Fruit fly (Drosophila melanogaster) whole organism, embryonic: ENCODE measurements around the gene Gdi.

ENCODE experiments used
- Abd-B ChIP-seq: fragments of 200-800 bp; sonication (Bioruptor generic); optimal IDR thresholded peaks from 2 replicates; lab custom pipeline; 2018; ENCODE audit warnings: missing biosample characterization, mild to moderate bottlenecking, missing genetic modification characterization, moderate library complexity
- CG10274 ChIP-seq: fragments of 200-800 bp; sonication (Bioruptor generic); optimal IDR thresholded peaks from 3 replicates; lab custom pipeline; 2017; ENCODE audit warnings: missing biosample characterization, mild to moderate bottlenecking, missing genetic modification characterization
- CG10321 ChIP-seq: fragments of 200-800 bp; sonication (Bioruptor generic); IDR thresholded peaks from 2 replicates; pipeline ENCODE4 v1.3.6; 2022; ENCODE audit warnings: missing biosample characterization, missing genetic modification characterization
- CG11456 ChIP-seq: fragments of 200-800 bp; sonication (Bioruptor generic); IDR thresholded peaks from 3 replicates; pipeline ENCODE4 v1.3.6; 2022; ENCODE audit warnings: missing biosample characterization, missing genetic modification characterization
- CG12219 ChIP-seq: fragments of 200-800 bp; sonication (Bioruptor generic); optimal IDR thresholded peaks from 3 replicates; lab custom pipeline; 2018; ENCODE audit warnings: missing biosample characterization, mild to moderate bottlenecking, missing genetic modification characterization
- CG12299 ChIP-seq: fragments of 200-800 bp; sonication (Bioruptor generic); optimal IDR thresholded peaks from 2 replicates; lab custom pipeline; 2018; ENCODE audit warnings: missing biosample characterization, mild to moderate bottlenecking, missing genetic modification characterization
- CG12659 ChIP-seq: fragments of 200-800 bp; sonication (Bioruptor generic); optimal IDR thresholded peaks from 3 replicates; lab custom pipeline; 2017; ENCODE audit warnings: mild to moderate bottlenecking, missing biosample characterization, missing genetic modification reagents, missing genetic modification characterization
- CG12942 ChIP-seq: fragments of 200-800 bp; sonication (Bioruptor generic); optimal IDR thresholded peaks from 3 replicates; lab custom pipeline; 2016; ENCODE audit warnings: missing biosample characterization, missing genetic modification characterization
- CG16815 ChIP-seq: fragments of 200-800 bp; sonication (Bioruptor generic); optimal IDR thresholded peaks from 3 replicates; lab custom pipeline; 2017; ENCODE audit warnings: missing biosample characterization, mild to moderate bottlenecking, missing genetic modification characterization
- CG17186 ChIP-seq: fragments of 200-800 bp; sonication (Bioruptor generic); optimal IDR thresholded peaks from 3 replicates; lab custom pipeline; 2017; ENCODE audit warnings: missing biosample characterization, missing genetic modification reagents, missing genetic modification characterization
- CG18764 ChIP-seq: fragments of 200-800 bp; sonication (Bioruptor generic); optimal IDR thresholded peaks from 3 replicates; lab custom pipeline; 2016; ENCODE audit warnings: missing biosample characterization, missing genetic modification characterization
- CG2129 ChIP-seq: fragments of 200-800 bp; sonication (Bioruptor generic); IDR thresholded peaks from 2 replicates; pipeline ENCODE4 v1.3.6; 2022; ENCODE audit warnings: missing biosample characterization, missing genetic modification characterization; ENCODE audit not compliant: partially characterized antibody
- CG30020 ChIP-seq: fragments of 200-800 bp; optimal IDR thresholded peaks from 2 replicates; lab custom pipeline; 2019; ENCODE audit warnings: missing biosample characterization, mild to moderate bottlenecking, missing genetic modification characterization, moderate library complexity
- CG32772 ChIP-seq: fragments of 200-800 bp; sonication (Bioruptor generic); IDR thresholded peaks from 2 replicates; pipeline ENCODE4 v1.3.6; 2022; ENCODE audit warnings: missing biosample characterization, missing genetic modification characterization
- CG5180 ChIP-seq: fragments of 200-800 bp; sonication (Bioruptor generic); optimal IDR thresholded peaks from 3 replicates; lab custom pipeline; 2017; ENCODE audit warnings: missing biosample characterization, missing genetic modification characterization, mild to moderate bottlenecking, moderate library complexity, missing genetic modification reagents
- CG7786 ChIP-seq: fragments of 200-800 bp; sonication (Bioruptor generic); optimal IDR thresholded peaks from 2 replicates; lab custom pipeline; 2016; ENCODE audit warnings: missing biosample characterization, missing genetic modification characterization
- CG8290 ChIP-seq, 3 experiments: fragments of 200-800 bp; sonication (Bioruptor generic); optimal IDR thresholded peaks; 2 replicates each; lab custom pipeline; 2016 to 2019; ENCODE audit warnings: missing biosample characterization in 3 of 3, missing genetic modification characterization in 3 of 3, mild to moderate bottlenecking in 2 of 3, moderate library complexity in 1 of 3
- CG8359 ChIP-seq: fragments of 200-800 bp; sonication (Bioruptor generic); optimal IDR thresholded peaks from 2 replicates; lab custom pipeline; 2017; ENCODE audit warnings: missing biosample characterization, mild to moderate bottlenecking, missing genetic modification characterization, borderline replicate concordance
- Fer1 ChIP-seq: fragments of 200-800 bp; sonication (Bioruptor generic); optimal IDR thresholded peaks from 2 replicates; lab custom pipeline; 2017; ENCODE audit warnings: missing biosample characterization, mild to moderate bottlenecking, missing genetic modification characterization
- Fer2 ChIP-seq: fragments of 200-800 bp; sonication (Bioruptor generic); optimal IDR thresholded peaks from 2 replicates; lab custom pipeline; 2018; ENCODE audit warnings: missing biosample characterization, mild to moderate bottlenecking, missing genetic modification characterization, moderate library complexity
- H15 ChIP-seq: fragments of 200-800 bp; sonication (Bioruptor generic); IDR thresholded peaks from 3 replicates; pipeline ENCODE4 v1.3.6; 2022; ENCODE audit warnings: missing biosample characterization, missing genetic modification characterization
- Hr39 ChIP-seq: fragments of >200 bp; optimal IDR thresholded peaks from 2 replicates; lab custom pipeline; 2017
- Hr51 ChIP-seq, 2 experiments: fragments of 200-800 bp; sonication (Bioruptor generic); optimal IDR thresholded peaks; 2 replicates in 1 of 2; 3 replicates in 1 of 2; lab custom pipeline; 2016 to 2018; ENCODE audit warnings: missing biosample characterization in 2 of 2, missing genetic modification characterization in 2 of 2, mild to moderate bottlenecking in 1 of 2, moderate library complexity in 1 of 2
- Hr78 ChIP-seq, 2 experiments: fragments of 200-800 bp in 1 of 2; fragments of >200 bp in 1 of 2; sonication (Bioruptor generic) in 1 of 2; optimal IDR thresholded peaks; 2 replicates each; lab custom pipeline; 2017 to 2019; ENCODE audit warnings: missing biosample characterization in 2 of 2, missing genetic modification characterization in 2 of 2, mild to moderate bottlenecking in 1 of 2, moderate library complexity in 1 of 2
- NFAT ChIP-seq: fragments of 200-800 bp; sonication (Bioruptor generic); IDR thresholded peaks from 2 replicates; pipeline ENCODE4 v1.3.6; 2022; ENCODE audit warnings: missing biosample characterization, missing genetic modification characterization
- Sox100B ChIP-seq: fragments of 200-800 bp; sonication (Bioruptor generic); optimal IDR thresholded peaks from 3 replicates; lab custom pipeline; 2018; ENCODE audit warnings: missing biosample characterization, mild to moderate bottlenecking, missing genetic modification characterization
- Sry-β ChIP-seq: fragments of 200-800 bp; sonication (Bioruptor generic); optimal IDR thresholded peaks from 2 replicates; lab custom pipeline; 2018; ENCODE audit warnings: missing biosample characterization, mild to moderate bottlenecking, missing genetic modification characterization, moderate library complexity
- ac ChIP-seq: fragments of 200-800 bp; sonication (Bioruptor generic); optimal IDR thresholded peaks from 3 replicates; lab custom pipeline; 2017; ENCODE audit warnings: missing biosample characterization, mild to moderate bottlenecking, missing genetic modification characterization
- cg ChIP-seq: fragments of 200-800 bp; sonication (Bioruptor generic); optimal IDR thresholded peaks from 3 replicates; lab custom pipeline; 2019; ENCODE audit warnings: missing biosample characterization, mild to moderate bottlenecking, missing genetic modification characterization, moderate library complexity
- da ChIP-seq: fragments of 200-800 bp; sonication (Bioruptor generic); optimal IDR thresholded peaks from 2 replicates; lab custom pipeline; 2016; ENCODE audit warnings: missing biosample characterization, missing genetic modification characterization
- disco-r ChIP-seq: fragments of 200-800 bp; sonication (Bioruptor generic); optimal IDR thresholded peaks from 2 replicates; lab custom pipeline; 2016; ENCODE audit warnings: missing biosample characterization, missing genetic modification characterization
- ewg ChIP-seq: fragments of 200-800 bp; sonication (Bioruptor generic); optimal IDR thresholded peaks from 3 replicates; lab custom pipeline; 2017; ENCODE audit warnings: mild to moderate bottlenecking, missing biosample characterization, missing genetic modification reagents, missing genetic modification characterization
- gsb-n ChIP-seq: fragments of 200-800 bp; sonication (Bioruptor generic); optimal IDR thresholded peaks from 3 replicates; lab custom pipeline; 2018; ENCODE audit warnings: missing biosample characterization, mild to moderate bottlenecking, missing genetic modification characterization
- inv ChIP-seq: fragments of 200-800 bp; sonication (Bioruptor generic); IDR thresholded peaks from 2 replicates; pipeline ENCODE4 v1.3.6; 2022; ENCODE audit warnings: missing biosample characterization, missing genetic modification characterization; ENCODE audit not compliant: partially characterized antibody
- mld ChIP-seq: fragments of 200-800 bp; sonication (Bioruptor generic); IDR thresholded peaks from 3 replicates; pipeline ENCODE4 v1.3.6; 2022; ENCODE audit warnings: missing biosample characterization, missing genetic modification characterization; ENCODE audit not compliant: partially characterized antibody
- nau ChIP-seq: fragments of 200-800 bp; sonication (Bioruptor generic); optimal IDR thresholded peaks from 3 replicates; lab custom pipeline; 2017; ENCODE audit warnings: missing biosample characterization, mild to moderate bottlenecking, missing genetic modification characterization, missing genetic modification reagents
- otp ChIP-seq: fragments of 200-800 bp; sonication (Bioruptor generic); IDR thresholded peaks from 3 replicates; pipeline ENCODE4, ENCODE4 v1.3.6; 2022; ENCODE audit warnings: missing biosample characterization, missing genetic modification characterization
- peb ChIP-seq: fragments of 200-800 bp; sonication (Bioruptor generic); IDR thresholded peaks from 2 replicates; pipeline ENCODE4 v1.3.6; 2022; ENCODE audit warnings: missing biosample characterization, missing genetic modification characterization
- pros ChIP-seq: fragments of 200-800 bp; sonication (Bioruptor generic); optimal IDR thresholded peaks from 3 replicates; lab custom pipeline; 2019; ENCODE audit warnings: missing biosample characterization, mild to moderate bottlenecking, missing genetic modification characterization, moderate library complexity
- row ChIP-seq: fragments of 200-800 bp; sonication (Bioruptor generic); IDR thresholded peaks from 3 replicates; pipeline ENCODE4 v1.3.6; 2022; ENCODE audit warnings: missing biosample characterization, missing genetic modification characterization
- schlank ChIP-seq: fragments of 200-800 bp; sonication (Bioruptor generic); optimal IDR thresholded peaks from 2 replicates; lab custom pipeline; 2018; ENCODE audit warnings: missing biosample characterization, mild to moderate bottlenecking, missing genetic modification characterization
- sr ChIP-seq: fragments of 200-800 bp; sonication (Bioruptor generic); IDR thresholded peaks from 3 replicates; pipeline ENCODE4 v1.3.6; 2022; ENCODE audit warnings: missing biosample characterization, missing genetic modification characterization
- tio ChIP-seq: fragments of 200-800 bp; sonication (Bioruptor generic); optimal IDR thresholded peaks from 2 replicates; lab custom pipeline; 2017; ENCODE audit warnings: missing biosample characterization, missing genetic modification characterization, inconsistent platforms
- tll ChIP-seq, 2 experiments: fragments of 200-800 bp in 1 of 2; fragments of >200 bp in 1 of 2; sonication (Bioruptor generic) in 1 of 2; optimal IDR thresholded peaks; 2 replicates each; lab custom pipeline; 2017 to 2019; ENCODE audit warnings: missing biosample characterization in 2 of 2, missing genetic modification characterization in 2 of 2, mild to moderate bottlenecking in 1 of 2, moderate library complexity in 1 of 2
- toy ChIP-seq: fragments of 200-800 bp; sonication (Bioruptor generic); IDR thresholded peaks from 2 replicates; pipeline ENCODE4 v1.3.6; 2022; ENCODE audit warnings: missing biosample characterization, missing genetic modification characterization
- wdn ChIP-seq: fragments of 200-800 bp; sonication (Bioruptor generic); IDR thresholded peaks from 2 replicates; pipeline ENCODE4 v1.3.6; 2022; ENCODE audit warnings: missing biosample characterization, missing genetic modification characterization
- zen2 ChIP-seq: fragments of 200-800 bp; sonication (Bioruptor generic); IDR thresholded peaks from 3 replicates; pipeline ENCODE4 v1.3.6; 2022; ENCODE audit warnings: missing biosample characterization, missing genetic modification characterization; ENCODE audit not compliant: partially characterized antibody

Gdi gene

DNA sequence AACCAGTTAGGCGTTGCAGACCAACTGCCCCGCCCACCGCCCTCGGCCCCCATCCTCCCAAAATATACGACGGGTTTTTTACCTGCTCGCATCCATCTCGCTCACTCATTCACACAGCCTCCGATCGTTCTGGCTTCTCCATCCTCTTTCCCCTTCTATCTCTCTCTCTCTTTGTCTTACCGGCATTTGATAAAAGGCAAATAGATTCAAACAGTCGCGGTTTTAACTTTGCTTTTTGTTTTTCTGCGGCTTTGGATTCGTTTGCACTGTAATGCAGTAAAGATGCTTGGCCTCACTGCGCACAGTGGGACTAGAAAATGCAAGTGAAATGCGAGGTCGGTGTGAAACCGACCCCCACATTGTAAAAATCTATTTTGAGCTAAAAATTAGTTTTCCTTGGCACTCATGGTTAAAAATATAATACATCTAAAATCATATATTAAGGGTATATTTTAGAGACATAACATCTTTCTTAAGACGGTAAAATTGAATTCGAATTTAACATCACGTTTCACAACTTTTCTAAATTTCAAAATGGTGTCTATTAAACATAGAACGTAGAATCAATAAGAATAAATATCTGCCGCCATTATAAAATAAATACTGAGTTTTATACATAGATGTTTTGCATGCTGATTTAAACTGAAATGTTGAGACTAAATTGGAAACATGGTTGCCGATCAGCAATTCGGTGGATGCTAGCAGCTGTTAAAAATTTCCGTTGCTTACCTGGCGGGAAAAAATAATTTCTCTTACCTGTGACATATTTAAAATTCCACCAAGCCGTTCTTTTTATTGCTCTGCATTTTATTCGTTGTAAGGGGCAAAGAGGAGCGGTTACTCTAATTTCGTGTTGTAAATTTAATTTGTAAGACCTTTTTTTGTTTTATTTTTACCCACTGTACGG, 2.0 kb upstream of the Gdi start (continued):
- TF ChIP-seq CG7786 (GFP tag; lab: Kevin White, UChicago) = peak; percentile 6
- TF ChIP-seq CG8290 (GFP tag; optimal IDR thresholded peaks at IDR 0.05; lab: Kevin White, UChicago) = no peak
- TF ChIP-seq CG8290 (tag; optimal IDR thresholded peaks at IDR 0.05; lab: Kevin White, UChicago) = no peak
- no peak for TF ChIP-seq CG12942 (GFP tag; lab: Kevin White, UChicago)
- no peak for TF ChIP-seq toy (GFP tag; lab: Robert Waterston, UW)
- TF ChIP-seq ewg (GFP tag; lab: Kevin White, UChicago) = no peak
- no peak for TF ChIP-seq cg
- TF ChIP-seq Fer2 (tag; lab: Kevin White, UChicago) = no peak
- no peak for TF ChIP-seq CG12219 (GFP tag; lab: Kevin White, UChicago)
- no peak for TF ChIP-seq CG8359 (GFP tag; lab: Kevin White, UChicago)
- no peak for TF ChIP-seq ac (GFP tag; lab: Kevin White, UChicago)
- TF ChIP-seq CG12299 = no peak
- no peak for TF ChIP-seq Sry-β (GFP tag; lab: Kevin White, UChicago)
- TF ChIP-seq Hr39 (lab: Kevin White, UChicago) = no peak
- peak; percentile 33; the same call in 1 of the 3 replicates for TF ChIP-seq sr (GFP tag; lab: Robert Waterston, UW)
- TF ChIP-seq Sox100B (GFP tag; lab: Kevin White, UChicago) = peak; percentile 41
- TF ChIP-seq nau (GFP tag; lab: Kevin White, UChicago) = no peak
- TF ChIP-seq Hr78 (GFP tag; optimal IDR thresholded peaks at IDR 0.05; lab: Kevin White, UChicago) = no peak
- TF ChIP-seq peb (GFP tag; lab: Robert Waterston, UW) = no peak
- no peak for TF ChIP-seq mld (GFP tag; lab: Robert Waterston, UW)
- TF ChIP-seq CG17186 = no peak
- peak; percentile 16; the same call in 1 of the 3 replicates for TF ChIP-seq row
- TF ChIP-seq tio = no peak
- no peak for TF ChIP-seq CG5180
- 0 out of 3 replicates have a peak, but pooled peaks have one; percentile 10 for TF ChIP-seq CG11456 (GFP tag; lab: Robert Waterston, UW)
- no peak for TF ChIP-seq pros (GFP tag; lab: Kevin White, UChicago)
- no peak for TF ChIP-seq da (GFP tag; lab: Kevin White, UChicago)
- TF ChIP-seq CG32772 = 0 out of 2 replicates have a peak, but pooled peaks have one; percentile 9
- TF ChIP-seq Hr51 (GFP tag; optimal IDR thresholded peaks at IDR 0.05; lab: Kevin White, UChicago) = no peak
- no peak for TF ChIP-seq CG18764
- TF ChIP-seq tll (GFP tag; optimal IDR thresholded peaks at IDR 0.05; lab: Kevin White, UChicago) = peak in 1 of 2 experiments; percentile 74
- 0 out of 2 replicates have a peak, but pooled peaks have one; percentile 16 for TF ChIP-seq CG10321 (GFP tag; lab: Robert Waterston, UW)
- TF ChIP-seq zen2 (GFP tag; lab: Robert Waterston, UW) = no peak
- no peak for TF ChIP-seq inv
- no peak for TF ChIP-seq Fer1 (GFP tag; lab: Kevin White, UChicago)
- TF ChIP-seq CG2129 (GFP tag; lab: Robert Waterston, UW) = no peak
- no peak for TF ChIP-seq schlank (tag; lab: Kevin White, UChicago)
- no peak for TF ChIP-seq H15
- TF ChIP-seq gsb-n = no peak
- no peak for TF ChIP-seq CG16815 (GFP tag; lab: Kevin White, UChicago)
- TF ChIP-seq otp (GFP tag; lab: Robert Waterston, UW) = no peak
- TF ChIP-seq CG30020 = no peak
- no peak for TF ChIP-seq NFAT
- peak; percentile 12 for TF ChIP-seq CG12659 (GFP tag; lab: Kevin White, UChicago)
- TF ChIP-seq disco-r (GFP tag; lab: Kevin White, UChicago) = no peak
- no peak for TF ChIP-seq CG10274 (GFP tag; lab: Kevin White, UChicago)
- TF ChIP-seq Abd-B (GFP tag; lab: Kevin White, UChicago) = no peak
- no peak for TF ChIP-seq wdn
